Fruit fly (Drosophila melanogaster) Kc167 (cell line): ENCODE results near the gene CG31021.

Source experiments
- Myc ChIP-seq: fragments of >200 bp; optimal IDR thresholded peaks from 2 replicates; lab custom pipeline; 2017; ENCODE audit warnings: missing external identifiers
- h ChIP-seq: fragments of >200 bp; optimal IDR thresholded peaks from 3 replicates; lab custom pipeline; 2018; ENCODE audit warnings: missing external identifiers
- psq ChIP-seq: fragments of >200 bp; optimal IDR thresholded peaks from 2 replicates; lab custom pipeline; 2017; ENCODE audit warnings: missing external identifiers

DNA sequence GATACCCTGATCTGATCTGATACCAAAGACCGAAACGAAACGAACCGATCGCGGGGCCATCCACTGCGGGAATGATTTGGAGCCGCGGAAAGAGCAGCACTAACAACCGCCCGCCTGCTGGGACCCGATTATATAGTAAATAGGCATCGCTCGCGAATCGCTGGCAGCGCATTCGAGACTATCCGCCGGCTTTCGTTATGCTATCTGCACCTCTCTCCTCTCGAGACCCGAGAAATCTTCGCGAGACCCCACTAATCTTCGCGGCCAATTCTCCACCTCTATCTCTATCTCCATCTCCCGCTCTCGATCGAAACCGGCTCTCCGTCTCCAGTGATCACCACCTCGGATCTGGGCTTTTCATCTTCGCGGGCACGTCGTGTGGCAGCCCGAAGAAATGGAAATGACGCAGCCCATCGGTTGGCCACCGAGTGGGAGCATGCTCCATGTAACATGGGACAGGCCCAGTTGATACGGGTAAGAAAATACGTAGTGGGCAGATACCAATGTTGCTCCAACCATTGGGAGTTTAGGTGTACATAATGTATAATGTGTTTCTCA is 14.7 kb upstream of the CG31021 start, which contains the start of gene CG9717:
- no peak for TF ChIP-seq Myc (lab: Kevin White, UChicago)
- no peak for TF ChIP-seq h
- TF ChIP-seq psq (lab: Kevin White, UChicago): no peak
